Worm (Caenorhabditis elegans) whole organism, L4 larva: ENCODE measurements around the gene wht-2.

Experiments used
- D1046.2 ChIP-seq: fragments of 200-800 bp; sonication (Bioruptor generic); IDR thresholded peaks from 2 replicates; pipeline ENCODE4 v1.3.6; 2022; ENCODE audit warnings: missing genetic modification characterization, missing compliant biosample characterization
- F26F4.8 ChIP-seq: fragments of 200-800 bp; sonication (Bioruptor generic); conservative IDR thresholded peaks from 2 replicates; pipeline ENCODE4 v1.3.6; 2022; ENCODE audit warnings: missing genetic modification characterization, missing compliant biosample characterization
- F44E2.7 ChIP-seq: fragments of 200-800 bp; sonication (Bioruptor generic); IDR thresholded peaks from 2 replicates; pipeline ENCODE4 v2.1.2; 2022; ENCODE audit warnings: missing genetic modification characterization, missing compliant biosample characterization
- Y48G9A.11 ChIP-seq: fragments of 200-800 bp; sonication (Bioruptor generic); IDR thresholded peaks from 2 replicates; pipeline ENCODE4 v1.3.6; 2022; ENCODE audit warnings: missing genetic modification reagents, missing genetic modification characterization, missing compliant biosample characterization
- ZK337.2 ChIP-seq: fragments of 200-800 bp; sonication (Bioruptor generic); IDR thresholded peaks from 2 replicates; pipeline ENCODE4 v1.3.6; 2022; ENCODE audit warnings: missing genetic modification reagents, missing genetic modification characterization, missing compliant biosample characterization
- ZK546.5 ChIP-seq, 2 experiments: sonication (generic microtip); optimal IDR thresholded peaks; 2 replicates each; lab custom pipeline; 2017; ENCODE audit warnings: missing biosample characterization in 2 of 2, missing genetic modification characterization in 2 of 2
- aha-1 ChIP-seq: fragments of 150-350 bp; peaks from one replicate; lab custom pipeline; 2014; ENCODE audit warnings: missing biosample characterization, missing genetic modification characterization
- aly-2 ChIP-seq: sonication (generic microtip); optimal IDR thresholded peaks from 2 replicates; lab custom pipeline; 2018; ENCODE audit warnings: missing biosample characterization, missing genetic modification characterization
- ama-1 ChIP-seq: fragments of 150-350 bp; optimal IDR thresholded peaks from 2 replicates; lab custom pipeline; 2014; ENCODE audit warnings: inconsistent platforms, mixed read lengths
- arid-1 ChIP-seq: fragments of 200-800 bp; sonication (Bioruptor generic); conservative IDR thresholded peaks from 2 replicates; pipeline ENCODE4 v1.3.6; 2022; ENCODE audit warnings: missing genetic modification reagents, missing genetic modification characterization, missing compliant biosample characterization
- attf-4 ChIP-seq: sonication (generic microtip); optimal IDR thresholded peaks from 3 replicates; lab custom pipeline; 2017; ENCODE audit warnings: missing biosample characterization, missing genetic modification characterization
- ceh-32 ChIP-seq: sonication (generic microtip); optimal IDR thresholded peaks from 2 replicates; lab custom pipeline; 2016; ENCODE audit warnings: mild to moderate bottlenecking, missing genetic modification characterization, missing compliant biosample characterization; ENCODE audit not compliant: poor library complexity
- ceh-62 ChIP-seq: sonication (generic microtip); optimal IDR thresholded peaks from 2 replicates; lab custom pipeline; 2017; ENCODE audit warnings: missing biosample characterization, missing genetic modification characterization
- daf-16 ChIP-seq, 3 experiments: sonication (generic microtip); optimal IDR thresholded peaks; 2 replicates each; lab custom pipeline; 2016 to 2017; ENCODE audit warnings: missing genetic modification characterization in 3 of 3, missing genetic modification reagents in 3 of 3, mild to moderate bottlenecking in 2 of 3, missing compliant biosample characterization in 2 of 3, missing biosample characterization in 1 of 3, moderate library complexity in 1 of 3
- daf-8 ChIP-seq: fragments of 200-800 bp; sonication (Bioruptor generic); IDR thresholded peaks from 2 replicates; pipeline ENCODE4 v1.3.6; 2022; ENCODE audit warnings: missing genetic modification characterization, missing compliant biosample characterization
- dmd-6 ChIP-seq: fragments of 200-800 bp; sonication (Bioruptor generic); IDR thresholded peaks from 2 replicates; pipeline ENCODE4 v1.3.6; 2022; ENCODE audit warnings: missing genetic modification reagents, missing genetic modification characterization, missing compliant biosample characterization
- dmd-8 ChIP-seq: fragments of 200-800 bp; sonication (Bioruptor generic); IDR thresholded peaks from 2 replicates; pipeline ENCODE4 v1.3.6; 2022; ENCODE audit warnings: missing genetic modification characterization, missing compliant biosample characterization
- dmd-9 ChIP-seq: fragments of 200-800 bp; sonication (Bioruptor generic); IDR thresholded peaks from 2 replicates; pipeline ENCODE4 v1.3.6; 2022; ENCODE audit warnings: missing genetic modification reagents, missing genetic modification characterization, missing compliant biosample characterization
- dpl-1 ChIP-seq: fragments of 150-350 bp; optimal IDR thresholded peaks from 2 replicates; lab custom pipeline; 2014; ENCODE audit warnings: missing biosample characterization, missing genetic modification reagents, missing genetic modification characterization
- duxl-1 ChIP-seq: sonication (generic microtip); optimal IDR thresholded peaks from 2 replicates; lab custom pipeline; 2016; ENCODE audit warnings: mild to moderate bottlenecking, missing genetic modification characterization, moderate library complexity, missing compliant biosample characterization; ENCODE audit not compliant: poor library complexity
- dve-1 ChIP-seq: sonication (generic microtip); optimal IDR thresholded peaks from 2 replicates; lab custom pipeline; 2017; ENCODE audit warnings: antibody characterized with exemption, mild to moderate bottlenecking, missing genetic modification characterization, missing compliant biosample characterization; ENCODE audit not compliant: insufficient read depth
- egl-27 ChIP-seq: sonication (generic microtip); optimal IDR thresholded peaks from 3 replicates; lab custom pipeline; 2017; ENCODE audit warnings: missing biosample characterization, missing genetic modification reagents, missing genetic modification characterization
- egl-43 ChIP-seq: fragments of 200-800 bp; sonication (Bioruptor generic); IDR thresholded peaks from 2 replicates; pipeline ENCODE4 v1.3.6; 2022; ENCODE audit warnings: missing genetic modification reagents, missing genetic modification characterization, missing compliant biosample characterization
- hlh-11 ChIP-seq: fragments of 200-800 bp; sonication (Bioruptor generic); optimal IDR thresholded peaks from 2 replicates; lab custom pipeline; 2018; ENCODE audit warnings: mild to moderate bottlenecking, missing genetic modification characterization, missing compliant biosample characterization
- hmg-1.1 ChIP-seq: fragments of 200-800 bp; sonication (Bioruptor generic); IDR thresholded peaks from 2 replicates; pipeline ENCODE4 v1.3.6; 2022; ENCODE audit warnings: missing genetic modification reagents, missing genetic modification characterization, missing compliant biosample characterization
- jun-1 ChIP-seq: fragments of 150-350 bp; optimal IDR thresholded peaks from 2 replicates; lab custom pipeline; 2014; ENCODE audit warnings: missing biosample characterization, missing genetic modification reagents, missing genetic modification characterization
- lin-1 ChIP-seq: fragments of 200-800 bp; sonication (Bioruptor generic); IDR thresholded peaks from 2 replicates; pipeline ENCODE4 v1.3.6; 2022; ENCODE audit warnings: missing genetic modification reagents, missing genetic modification characterization, missing compliant biosample characterization
- lin-13 ChIP-seq: fragments of 150-350 bp; optimal IDR thresholded peaks from 2 replicates; lab custom pipeline; 2014; ENCODE audit warnings: missing biosample characterization, missing genetic modification reagents, missing genetic modification characterization
- lin-15B ChIP-seq: fragments of 150-350 bp; sonication (generic microtip); optimal IDR thresholded peaks from 3 replicates; lab custom pipeline; 2014; ENCODE audit warnings: missing biosample characterization, missing genetic modification characterization
- madf-5 ChIP-seq, 2 experiments: fragments of 200-800 bp; sonication (Bioruptor generic); IDR thresholded peaks; 2 replicates each; pipeline ENCODE4 v1.3.6; 2022; ENCODE audit warnings: missing compliant biosample characterization in 2 of 2, missing genetic modification characterization in 2 of 2
- mdl-1 ChIP-seq, 2 experiments: fragments of 150-350 bp in 1 of 2; sonication (generic microtip) in 1 of 2; optimal IDR thresholded peaks; 2 replicates each; lab custom pipeline; 2014 to 2017; ENCODE audit warnings: missing biosample characterization in 2 of 2, missing genetic modification characterization in 2 of 2
- mdt-29 ChIP-seq: fragments of 200-800 bp; sonication (Bioruptor generic); IDR thresholded peaks from 2 replicates; pipeline ENCODE4 v1.3.6; 2022; ENCODE audit warnings: missing genetic modification reagents, missing genetic modification characterization, missing compliant biosample characterization
- mep-1 ChIP-seq: fragments of 150-350 bp; sonication (generic microtip); optimal IDR thresholded peaks from 3 replicates; lab custom pipeline; 2014; ENCODE audit warnings: missing biosample characterization, missing genetic modification characterization
- mes-2 ChIP-seq: sonication (generic microtip); optimal IDR thresholded peaks from 2 replicates; lab custom pipeline; 2016; ENCODE audit warnings: missing genotype, mild to moderate bottlenecking, missing genetic modification characterization, missing compliant biosample characterization; ENCODE audit not compliant: poor library complexity, severe bottlenecking
- nhr-102 ChIP-seq: sonication (generic microtip); optimal IDR thresholded peaks from 2 replicates; lab custom pipeline; 2016; ENCODE audit warnings: mild to moderate bottlenecking, missing genetic modification characterization, moderate library complexity, missing compliant biosample characterization
- nhr-11 ChIP-seq: fragments of 150-350 bp; optimal IDR thresholded peaks from 2 replicates; lab custom pipeline; 2014; ENCODE audit warnings: missing biosample characterization, missing genetic modification characterization
- nhr-111 ChIP-seq: fragments of 200-800 bp; sonication (Bioruptor generic); optimal IDR thresholded peaks from 2 replicates; lab custom pipeline; 2018; ENCODE audit warnings: mild to moderate bottlenecking, missing genetic modification characterization, missing compliant biosample characterization
- nhr-237 ChIP-seq: sonication (generic microtip); optimal IDR thresholded peaks from 2 replicates; lab custom pipeline; 2017; ENCODE audit warnings: missing biosample characterization, missing genetic modification characterization
- nhr-28 ChIP-seq: fragments of 150-350 bp; optimal IDR thresholded peaks from 2 replicates; lab custom pipeline; 2014; ENCODE audit warnings: missing biosample characterization, missing genetic modification characterization
- nhr-6 ChIP-seq: fragments of 150-350 bp; optimal IDR thresholded peaks from 2 replicates; lab custom pipeline; 2014; ENCODE audit warnings: missing biosample characterization, missing genetic modification characterization
- pqm-1 ChIP-seq: sonication (generic microtip); optimal IDR thresholded peaks from 2 replicates; lab custom pipeline; 2017; ENCODE audit warnings: missing biosample characterization, missing genetic modification characterization
- snpc-1.2 ChIP-seq: fragments of 200-800 bp; sonication (Bioruptor generic); IDR thresholded peaks from 2 replicates; pipeline ENCODE4 v1.3.6; 2022; ENCODE audit warnings: missing genetic modification reagents, missing genetic modification characterization, missing compliant biosample characterization
- snpc-4 ChIP-seq: fragments of 150-350 bp; optimal IDR thresholded peaks from 2 replicates; lab custom pipeline; 2014; ENCODE audit warnings: missing biosample characterization, missing genetic modification characterization
- tag-97 ChIP-seq: fragments of 200-800 bp; sonication (Bioruptor generic); IDR thresholded peaks from 2 replicates; pipeline ENCODE4 v1.3.6; 2022; ENCODE audit warnings: missing genetic modification characterization, missing compliant biosample characterization
- unc-130 ChIP-seq: sonication (generic microtip); optimal IDR thresholded peaks from 2 replicates; lab custom pipeline; 2016; ENCODE audit warnings: missing genetic modification reagents, missing genetic modification characterization, missing compliant biosample characterization
- unc-39 ChIP-seq: sonication (generic microtip); optimal IDR thresholded peaks from 2 replicates; lab custom pipeline; 2017; ENCODE audit warnings: missing biosample characterization, missing genetic modification characterization
- zfp-2 ChIP-seq: sonication (generic microtip); optimal IDR thresholded peaks from 2 replicates; lab custom pipeline; 2016; ENCODE audit warnings: mild to moderate bottlenecking, missing genetic modification characterization, missing compliant biosample characterization
- ztf-11 ChIP-seq: fragments of 150-350 bp; optimal IDR thresholded peaks from 2 replicates; lab custom pipeline; 2014; ENCODE audit warnings: missing biosample characterization, missing genetic modification characterization
- ztf-7 ChIP-seq: fragments of 150-350 bp; optimal IDR thresholded peaks from 2 replicates; lab custom pipeline; 2014; ENCODE audit warnings: missing biosample characterization, missing genetic modification characterization

The wht-2 gene

DNA sequence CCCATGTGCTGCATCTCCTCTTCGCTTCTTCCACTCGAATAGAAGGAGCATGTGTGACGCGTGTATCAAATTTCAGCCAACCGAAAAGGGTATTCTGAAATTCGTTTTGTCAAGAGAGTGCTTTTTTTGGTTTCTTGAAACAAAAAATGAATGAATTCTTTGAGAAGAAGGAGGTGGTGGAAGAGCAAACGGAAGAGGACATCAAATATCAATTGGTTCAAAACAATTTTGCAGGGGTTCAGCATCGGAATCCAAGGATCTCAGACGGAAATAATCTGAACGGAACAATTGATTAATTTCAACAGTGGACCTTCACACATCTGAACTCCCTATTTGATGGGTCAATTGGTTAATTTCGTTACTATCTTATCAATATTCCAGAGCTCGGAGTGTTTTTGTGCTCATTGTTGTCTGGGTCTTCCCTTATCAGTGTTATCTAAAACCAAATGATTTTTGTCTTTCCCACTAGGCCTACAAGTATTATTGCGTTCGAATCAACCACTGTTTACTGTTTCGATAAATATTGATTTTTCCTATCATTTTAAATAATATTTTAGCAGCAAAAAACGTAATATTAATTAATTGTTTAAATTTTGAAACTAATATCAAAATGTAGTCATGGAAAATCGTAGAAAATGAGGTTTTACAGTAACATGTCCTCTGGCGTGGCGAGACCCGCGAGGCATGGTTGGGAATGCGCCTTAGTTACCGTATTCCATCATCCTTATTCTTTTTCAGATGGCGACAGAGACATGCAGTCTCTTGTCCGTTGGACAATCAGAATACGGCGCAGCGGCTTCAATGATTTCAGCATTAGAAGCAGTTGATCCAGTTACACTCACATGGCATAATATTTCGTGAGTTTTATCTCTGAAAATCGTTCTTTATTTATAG is at the start of gene wht-2, which contains the start of gene C10C6.13:
Gene wht-2 (plus strand): TSS at position 739 of the 894 bp plus-strand sequence.
Gene C10C6.13 (minus strand): TSS at position 51 of the 894 bp plus-strand sequence.
- no peak for TF ChIP-seq daf-16 (GFP tag; optimal IDR thresholded peaks at IDR 0.05; lab: Kevin White, UChicago)
- TF ChIP-seq daf-16 (tag; optimal IDR thresholded peaks at IDR 0.05; lab: Kevin White, UChicago) = peak; percentile 95
- TF ChIP-seq dmd-8 (GFP tag; lab: Robert Waterston, UW) = no peak
- TF ChIP-seq lin-15B (tag; lab: Kevin White, UChicago) = no peak
- no peak for TF ChIP-seq D1046.2
- no peak for TF ChIP-seq egl-43
- peak; percentile 82 for TF ChIP-seq pqm-1 (tag; lab: Kevin White, UChicago)
- TF ChIP-seq daf-8 (GFP tag; lab: Robert Waterston, UW) = no peak
- TF ChIP-seq arid-1 (GFP tag; lab: Robert Waterston, UW) = no peak
- TF ChIP-seq Y48G9A.11 (GFP tag; lab: Robert Waterston, UW) = no peak
- TF ChIP-seq F26F4.8 (GFP tag; lab: Robert Waterston, UW) = no peak
- TF ChIP-seq ceh-62 (tag; lab: Kevin White, UChicago) = no peak
- TF ChIP-seq lin-13 (GFP tag; lab: Kevin White, UChicago) = no peak
- no peak for TF ChIP-seq nhr-6 (tag; lab: Kevin White, UChicago)
- TF ChIP-seq ztf-11 (tag; lab: Kevin White, UChicago) = no peak
- TF ChIP-seq dmd-9 (GFP tag; lab: Robert Waterston, UW) = no peak
- TF ChIP-seq mes-2 = no peak
- TF ChIP-seq unc-130 = no peak
- TF ChIP-seq aly-2 (tag; lab: Kevin White, UChicago) = no peak
- TF ChIP-seq dve-1 = peak; percentile 72
- no peak for TF ChIP-seq snpc-1.2 (GFP tag; lab: Robert Waterston, UW)
- TF ChIP-seq ceh-32 (tag; lab: Kevin White, UChicago) = no peak
- TF ChIP-seq ama-1 = no peak
- TF ChIP-seq nhr-111 (GFP tag; lab: Kevin White, UChicago) = no peak
- TF ChIP-seq lin-1 = no peak
- no peak for TF ChIP-seq ZK546.5 (tag; optimal IDR thresholded peaks at IDR 0.05; lab: Kevin White, UChicago)
- TF ChIP-seq ztf-7 (tag; lab: Kevin White, UChicago) = no peak
- peak; percentile 81 for TF ChIP-seq nhr-28
- TF ChIP-seq ZK337.2 (GFP tag; lab: Robert Waterston, UW) = no peak
- peak; percentile 58 for TF ChIP-seq aha-1 (tag; lab: Kevin White, UChicago)
- no peak for TF ChIP-seq madf-5 (GFP tag; IDR thresholded peaks at IDR 0.05; lab: Robert Waterston, UW)
- no peak for TF ChIP-seq duxl-1 (tag; lab: Kevin White, UChicago)
- no peak for TF ChIP-seq attf-4 (tag; lab: Kevin White, UChicago)
- no peak for TF ChIP-seq nhr-11 (tag; lab: Kevin White, UChicago)
- no peak for TF ChIP-seq nhr-102 (tag; lab: Kevin White, UChicago)
- no peak for TF ChIP-seq mdt-29
- no peak for TF ChIP-seq mdl-1 (tag; optimal IDR thresholded peaks at IDR 0.05; lab: Kevin White, UChicago)
- TF ChIP-seq dpl-1 (GFP tag; lab: Kevin White, UChicago) = no peak
- TF ChIP-seq egl-27 (tag; lab: Kevin White, UChicago) = no peak
- TF ChIP-seq F44E2.7 = no peak

DNA sequence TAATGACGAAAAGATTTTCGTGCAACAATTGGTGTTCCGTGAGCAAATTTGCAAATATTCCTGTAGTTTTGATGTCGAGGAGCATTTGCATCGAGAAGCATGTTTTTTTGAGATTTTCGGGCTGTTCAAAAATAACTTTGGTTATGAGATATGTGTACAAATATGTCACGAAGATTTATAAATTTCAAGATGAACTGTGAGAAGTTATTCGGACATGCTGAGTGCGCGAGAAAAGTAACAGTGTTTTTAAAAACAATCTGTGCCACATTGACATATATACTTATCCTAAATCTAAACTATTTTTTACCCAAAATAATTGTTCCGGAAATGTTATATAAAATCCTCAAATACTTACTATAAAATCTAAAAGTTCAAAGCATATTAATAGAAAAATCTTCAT is 48.5 kb upstream of the wht-2 start, which contains the start of gene F22B3.7:
Gene F22B3.7 (minus strand): TSS at position 101 of the 400 bp plus-strand sequence.
- TF ChIP-seq hmg-1.1 (no peak), lin-15B (tag; lab: Kevin White, UChicago) (no peak), jun-1 (no peak), unc-39 (tag; lab: Kevin White, UChicago) (no peak), dmd-6 (no peak), nhr-237 (tag; lab: Kevin White, UChicago) (no peak), zfp-2 (no peak), snpc-1.2 (GFP tag; lab: Robert Waterston, UW) (no peak), tag-97 (GFP tag; lab: Robert Waterston, UW) (no peak), mep-1 (tag; lab: Kevin White, UChicago) (no peak), snpc-4 (tag; lab: Kevin White, UChicago) (no peak), hlh-11 (tag; lab: Kevin White, UChicago) (no peak)
- TF ChIP-seq, all 104 proteins: peak for 0
